Worm (Caenorhabditis elegans) whole organism, L2 larva: Measurements from ENCODE around the gene Y54G2A.12.

ENCODE experiments used
- R02D3.7 ChIP-seq: fragments of 150-350 bp; optimal IDR thresholded peaks from 2 replicates; lab custom pipeline; 2014; ENCODE audit warnings: missing biosample characterization, missing genetic modification characterization
- alr-1 ChIP-seq: fragments of 150-350 bp; optimal IDR thresholded peaks from 2 replicates; lab custom pipeline; 2014; ENCODE audit warnings: missing biosample characterization, missing genetic modification characterization
- aly-2 ChIP-seq: fragments of 150-350 bp; optimal IDR thresholded peaks from 2 replicates; lab custom pipeline; 2014; ENCODE audit warnings: missing biosample characterization, missing genetic modification characterization
- elt-1 ChIP-seq: fragments of 150-350 bp; optimal IDR thresholded peaks from 2 replicates; lab custom pipeline; 2014; ENCODE audit warnings: missing biosample characterization, missing genetic modification characterization
- fos-1 ChIP-seq: fragments of 150-350 bp; optimal IDR thresholded peaks from 2 replicates; lab custom pipeline; 2014; ENCODE audit warnings: missing biosample characterization, missing genetic modification characterization
- gmeb-1 ChIP-seq: fragments of 150-350 bp; optimal IDR thresholded peaks from 2 replicates; lab custom pipeline; 2014; ENCODE audit warnings: missing biosample characterization, missing genetic modification characterization
- lin-13 ChIP-seq: fragments of 150-350 bp; optimal IDR thresholded peaks from 2 replicates; lab custom pipeline; 2014; ENCODE audit warnings: missing biosample characterization, missing genetic modification reagents, missing genetic modification characterization
- lsy-2 ChIP-seq, 2 experiments: fragments of 150-350 bp in 1 of 2; sonication (generic microtip) in 1 of 2; optimal IDR thresholded peaks; 2 replicates each; lab custom pipeline; 2014 to 2017; ENCODE audit warnings: missing biosample characterization in 2 of 2, missing genetic modification characterization in 2 of 2
- nhr-11 ChIP-seq: fragments of 150-350 bp; optimal IDR thresholded peaks from 2 replicates; lab custom pipeline; 2014; ENCODE audit warnings: missing biosample characterization, missing genetic modification characterization
- nhr-77 ChIP-seq: fragments of 150-350 bp; optimal IDR thresholded peaks from 2 replicates; lab custom pipeline; 2014; ENCODE audit warnings: missing biosample characterization, missing genetic modification characterization
- skn-1 ChIP-seq: sonication (generic microtip); optimal IDR thresholded peaks from 2 replicates; lab custom pipeline; 2017; ENCODE audit warnings: missing biosample characterization, missing genetic modification characterization
- snpc-4 ChIP-seq: fragments of 150-350 bp; optimal IDR thresholded peaks from 2 replicates; lab custom pipeline; 2014; ENCODE audit warnings: missing biosample characterization, missing genetic modification characterization
- zag-1 ChIP-seq: fragments of 150-350 bp; optimal IDR thresholded peaks from 2 replicates; lab custom pipeline; 2014; ENCODE audit warnings: missing biosample characterization, missing genetic modification characterization

- TF ChIP-seq aly-2 (tag; lab: Kevin White, UChicago) = no peak
- no peak for TF ChIP-seq skn-1 (tag; lab: Kevin White, UChicago)
- no peak for TF ChIP-seq fos-1
- no peak for TF ChIP-seq gmeb-1 (tag; lab: Kevin White, UChicago)
- no peak for TF ChIP-seq lsy-2 (tag; optimal IDR thresholded peaks at IDR 0.05; lab: Kevin White, UChicago)
- no peak for TF ChIP-seq snpc-4 (tag; lab: Kevin White, UChicago)
- TF ChIP-seq lin-13 (GFP tag; lab: Kevin White, UChicago) = no peak
- no peak for TF ChIP-seq elt-1 (tag; lab: Kevin White, UChicago)
- no peak for TF ChIP-seq nhr-77 (tag; lab: Kevin White, UChicago)
- no peak for TF ChIP-seq nhr-11 (tag; lab: Kevin White, UChicago)
- no peak for TF ChIP-seq zag-1 (tag; lab: Kevin White, UChicago)
- TF ChIP-seq R02D3.7 (tag; lab: Kevin White, UChicago) = no peak
- no peak for TF ChIP-seq alr-1 (tag; lab: Kevin White, UChicago)
These were observed 46.1 kb downstream of the Y54G2A.12 start for ce11 chrIV:2736575-2736974.
